Worm (Caenorhabditis elegans) whole organism, L4 larva: Measurements from ENCODE around the gene pgph-1.

Experiments used
- F37D6.2 ChIP-seq: sonication (generic microtip); optimal IDR thresholded peaks from 2 replicates; lab custom pipeline; 2016; ENCODE audit warnings: mild to moderate bottlenecking, missing genetic modification characterization, missing compliant biosample characterization
- F44E2.7 ChIP-seq: fragments of 200-800 bp; sonication (Bioruptor generic); IDR thresholded peaks from 2 replicates; pipeline ENCODE4 v2.1.2; 2022; ENCODE audit warnings: missing genetic modification characterization, missing compliant biosample characterization
- F49E8.2 ChIP-seq: sonication (generic microtip); optimal IDR thresholded peaks from 2 replicates; lab custom pipeline; 2016; ENCODE audit warnings: missing compliant biosample characterization, mild to moderate bottlenecking, missing genetic modification characterization, borderline replicate concordance
- R02D3.7 ChIP-seq: fragments of 150-350 bp; sonication (generic microtip); optimal IDR thresholded peaks from 3 replicates; lab custom pipeline; 2014; ENCODE audit warnings: missing biosample characterization, missing genetic modification characterization
- T26A8.4 ChIP-seq: fragments of 200-800 bp; sonication (Bioruptor generic); IDR thresholded peaks from 2 replicates; pipeline ENCODE4 v1.3.6; 2022; ENCODE audit warnings: missing genetic modification characterization, missing compliant biosample characterization
- Y48G9A.11 ChIP-seq: fragments of 200-800 bp; sonication (Bioruptor generic); IDR thresholded peaks from 2 replicates; pipeline ENCODE4 v1.3.6; 2022; ENCODE audit warnings: missing genetic modification reagents, missing genetic modification characterization, missing compliant biosample characterization
- Y5F2A.4 ChIP-seq: fragments of 200-800 bp; sonication (Bioruptor generic); optimal IDR thresholded peaks from 2 replicates; lab custom pipeline; 2018; ENCODE audit warnings: mild to moderate bottlenecking, missing genetic modification characterization, missing compliant biosample characterization
- aha-1 ChIP-seq: fragments of 150-350 bp; peaks from one replicate; lab custom pipeline; 2014; ENCODE audit warnings: missing biosample characterization, missing genetic modification characterization
- aly-2 ChIP-seq: sonication (generic microtip); optimal IDR thresholded peaks from 2 replicates; lab custom pipeline; 2018; ENCODE audit warnings: missing biosample characterization, missing genetic modification characterization
- ama-1 ChIP-seq: fragments of 150-350 bp; optimal IDR thresholded peaks from 2 replicates; lab custom pipeline; 2014; ENCODE audit warnings: inconsistent platforms, mixed read lengths
- ceh-20 ChIP-seq: fragments of 200-800 bp; sonication (Bioruptor generic); IDR thresholded peaks from 2 replicates; pipeline ENCODE4 v1.3.6; 2022; ENCODE audit warnings: missing genetic modification reagents, missing genetic modification characterization, missing compliant biosample characterization
- ceh-28 ChIP-seq: fragments of 150-350 bp; optimal IDR thresholded peaks from 2 replicates; lab custom pipeline; 2014; ENCODE audit warnings: missing biosample characterization, missing genetic modification reagents, missing genetic modification characterization
- ceh-44 ChIP-seq: fragments of 200-800 bp; sonication (Bioruptor generic); IDR thresholded peaks from 2 replicates; pipeline ENCODE4 v1.3.6; 2022; ENCODE audit warnings: missing genetic modification reagents, missing genetic modification characterization, missing compliant biosample characterization
- cey-2 ChIP-seq: sonication (generic microtip); optimal IDR thresholded peaks from 3 replicates; lab custom pipeline; 2017; ENCODE audit warnings: missing genetic modification characterization, mild to moderate bottlenecking, missing compliant biosample characterization, antibody characterized with exemption, borderline replicate concordance; ENCODE audit not compliant: insufficient read depth
- ctbp-1 ChIP-seq: fragments of 200-800 bp; sonication (Bioruptor generic); IDR thresholded peaks from 2 replicates; pipeline ENCODE4 v1.3.6; 2022; ENCODE audit warnings: missing genetic modification reagents, missing genetic modification characterization, missing compliant biosample characterization
- daf-16 ChIP-seq, 3 experiments: sonication (generic microtip); optimal IDR thresholded peaks; 2 replicates each; lab custom pipeline; 2016 to 2017; ENCODE audit warnings: missing genetic modification characterization in 3 of 3, missing genetic modification reagents in 3 of 3, mild to moderate bottlenecking in 2 of 3, missing compliant biosample characterization in 2 of 3, missing biosample characterization in 1 of 3, moderate library complexity in 1 of 3
- dmd-8 ChIP-seq: fragments of 200-800 bp; sonication (Bioruptor generic); IDR thresholded peaks from 2 replicates; pipeline ENCODE4 v1.3.6; 2022; ENCODE audit warnings: missing genetic modification characterization, missing compliant biosample characterization
- dmd-9 ChIP-seq: fragments of 200-800 bp; sonication (Bioruptor generic); IDR thresholded peaks from 2 replicates; pipeline ENCODE4 v1.3.6; 2022; ENCODE audit warnings: missing genetic modification reagents, missing genetic modification characterization, missing compliant biosample characterization
- dpl-1 ChIP-seq: fragments of 150-350 bp; optimal IDR thresholded peaks from 2 replicates; lab custom pipeline; 2014; ENCODE audit warnings: missing biosample characterization, missing genetic modification reagents, missing genetic modification characterization
- dve-1 ChIP-seq: sonication (generic microtip); optimal IDR thresholded peaks from 2 replicates; lab custom pipeline; 2017; ENCODE audit warnings: antibody characterized with exemption, mild to moderate bottlenecking, missing genetic modification characterization, missing compliant biosample characterization; ENCODE audit not compliant: insufficient read depth
- hlh-11 ChIP-seq: fragments of 200-800 bp; sonication (Bioruptor generic); optimal IDR thresholded peaks from 2 replicates; lab custom pipeline; 2018; ENCODE audit warnings: mild to moderate bottlenecking, missing genetic modification characterization, missing compliant biosample characterization
- hlh-30 ChIP-seq: sonication (generic microtip); optimal IDR thresholded peaks from 2 replicates; lab custom pipeline; 2017; ENCODE audit warnings: antibody characterized with exemption, mild to moderate bottlenecking, missing genetic modification characterization, missing compliant biosample characterization; ENCODE audit not compliant: insufficient read depth
- hmg-1.1 ChIP-seq: fragments of 200-800 bp; sonication (Bioruptor generic); IDR thresholded peaks from 2 replicates; pipeline ENCODE4 v1.3.6; 2022; ENCODE audit warnings: missing genetic modification reagents, missing genetic modification characterization, missing compliant biosample characterization
- jun-1 ChIP-seq: fragments of 150-350 bp; optimal IDR thresholded peaks from 2 replicates; lab custom pipeline; 2014; ENCODE audit warnings: missing biosample characterization, missing genetic modification reagents, missing genetic modification characterization
- lin-1 ChIP-seq: fragments of 200-800 bp; sonication (Bioruptor generic); IDR thresholded peaks from 2 replicates; pipeline ENCODE4 v1.3.6; 2022; ENCODE audit warnings: missing genetic modification reagents, missing genetic modification characterization, missing compliant biosample characterization
- lin-13 ChIP-seq: fragments of 150-350 bp; optimal IDR thresholded peaks from 2 replicates; lab custom pipeline; 2014; ENCODE audit warnings: missing biosample characterization, missing genetic modification reagents, missing genetic modification characterization
- lin-29 ChIP-seq: fragments of 200-800 bp; sonication (Bioruptor generic); IDR thresholded peaks from 2 replicates; pipeline ENCODE4 v1.3.6; 2022; ENCODE audit warnings: missing genetic modification reagents, missing genetic modification characterization, missing compliant biosample characterization
- lir-3 ChIP-seq: sonication (generic microtip); optimal IDR thresholded peaks from 2 replicates; lab custom pipeline; 2016; ENCODE audit warnings: mild to moderate bottlenecking, missing genetic modification characterization, missing compliant biosample characterization
- madf-9 ChIP-seq: fragments of 200-800 bp; sonication (Bioruptor generic); conservative IDR thresholded peaks from 2 replicates; pipeline ENCODE4 v1.3.6; 2022; ENCODE audit warnings: missing genetic modification reagents, missing genetic modification characterization, missing compliant biosample characterization
- mdt-29 ChIP-seq: fragments of 200-800 bp; sonication (Bioruptor generic); IDR thresholded peaks from 2 replicates; pipeline ENCODE4 v1.3.6; 2022; ENCODE audit warnings: missing genetic modification reagents, missing genetic modification characterization, missing compliant biosample characterization
- mxl-3 ChIP-seq: fragments of 200-800 bp; sonication (Bioruptor generic); optimal IDR thresholded peaks from 2 replicates; lab custom pipeline; 2018; ENCODE audit warnings: mild to moderate bottlenecking, missing genetic modification characterization, missing compliant biosample characterization
- nhr-102 ChIP-seq: sonication (generic microtip); optimal IDR thresholded peaks from 2 replicates; lab custom pipeline; 2016; ENCODE audit warnings: mild to moderate bottlenecking, missing genetic modification characterization, moderate library complexity, missing compliant biosample characterization
- nhr-111 ChIP-seq: fragments of 200-800 bp; sonication (Bioruptor generic); optimal IDR thresholded peaks from 2 replicates; lab custom pipeline; 2018; ENCODE audit warnings: mild to moderate bottlenecking, missing genetic modification characterization, missing compliant biosample characterization
- nhr-42 ChIP-seq: fragments of 200-800 bp; sonication (Bioruptor generic); IDR thresholded peaks from 2 replicates; pipeline ENCODE4 v1.3.6; 2022; ENCODE audit warnings: missing genetic modification characterization, missing compliant biosample characterization
- nhr-77 ChIP-seq: fragments of 150-350 bp; optimal IDR thresholded peaks from 2 replicates; lab custom pipeline; 2014; ENCODE audit warnings: missing biosample characterization, missing genetic modification characterization
- pha-4 ChIP-seq, 2 experiments: fragments of 150-350 bp in 1 of 2; fragments of 200-800 bp in 1 of 2; sonication (Bioruptor generic) in 1 of 2; IDR thresholded peaks in 1 of 2; optimal IDR thresholded peaks in 1 of 2; 2 replicates each; pipeline versions ENCODE4 v1.3.6 to Lab custom; 2014 to 2022; ENCODE audit warnings: missing genetic modification characterization in 2 of 2, missing genetic modification reagents in 2 of 2, missing biosample characterization in 1 of 2, missing compliant biosample characterization in 1 of 2
- pqm-1 ChIP-seq: sonication (generic microtip); optimal IDR thresholded peaks from 2 replicates; lab custom pipeline; 2017; ENCODE audit warnings: missing biosample characterization, missing genetic modification characterization
- set-16 ChIP-seq: fragments of 200-800 bp; sonication (Bioruptor generic); IDR thresholded peaks from 2 replicates; pipeline ENCODE4 v1.3.6; 2022; ENCODE audit warnings: missing genetic modification reagents, missing genetic modification characterization, missing compliant biosample characterization
- snpc-1.2 ChIP-seq: fragments of 200-800 bp; sonication (Bioruptor generic); IDR thresholded peaks from 2 replicates; pipeline ENCODE4 v1.3.6; 2022; ENCODE audit warnings: missing genetic modification reagents, missing genetic modification characterization, missing compliant biosample characterization
- spr-1 ChIP-seq: sonication (generic microtip); optimal IDR thresholded peaks from 2 replicates; lab custom pipeline; 2016; ENCODE audit warnings: mild to moderate bottlenecking, missing genetic modification characterization, missing compliant biosample characterization
- spr-3 ChIP-seq: fragments of 200-800 bp; sonication (Bioruptor generic); optimal IDR thresholded peaks from 2 replicates; lab custom pipeline; 2018; ENCODE audit warnings: mild to moderate bottlenecking, missing genetic modification characterization, missing compliant biosample characterization
- tag-97 ChIP-seq: fragments of 200-800 bp; sonication (Bioruptor generic); IDR thresholded peaks from 2 replicates; pipeline ENCODE4 v1.3.6; 2022; ENCODE audit warnings: missing genetic modification characterization, missing compliant biosample characterization
- tra-1 ChIP-seq: fragments of 200-800 bp; sonication (Bioruptor generic); IDR thresholded peaks from 2 replicates; pipeline ENCODE4 v1.3.6; 2022; ENCODE audit warnings: missing genetic modification reagents, missing genetic modification characterization, missing compliant biosample characterization
- unc-130 ChIP-seq: sonication (generic microtip); optimal IDR thresholded peaks from 2 replicates; lab custom pipeline; 2016; ENCODE audit warnings: missing genetic modification reagents, missing genetic modification characterization, missing compliant biosample characterization
- zfp-2 ChIP-seq: sonication (generic microtip); optimal IDR thresholded peaks from 2 replicates; lab custom pipeline; 2016; ENCODE audit warnings: mild to moderate bottlenecking, missing genetic modification characterization, missing compliant biosample characterization
- zip-11 ChIP-seq: fragments of 200-800 bp; sonication (Bioruptor generic); IDR thresholded peaks from 2 replicates; pipeline ENCODE4 v1.3.6; 2022; ENCODE audit warnings: missing genetic modification characterization, missing compliant biosample characterization
- ztf-11 ChIP-seq: fragments of 150-350 bp; optimal IDR thresholded peaks from 2 replicates; lab custom pipeline; 2014; ENCODE audit warnings: missing biosample characterization, missing genetic modification characterization
- ztf-7 ChIP-seq: fragments of 150-350 bp; optimal IDR thresholded peaks from 2 replicates; lab custom pipeline; 2014; ENCODE audit warnings: missing biosample characterization, missing genetic modification characterization

The pgph-1 gene

ce11 chrV:5790497-5791280 is 37.4 kb upstream of the pgph-1 start, which contains the start of the genes nhr-142 and F44E7.9:
Gene nhr-142, minus strand, starts transcription at chrV:5790553.
Gene F44E7.9, plus strand, starts transcription at chrV:5791230.
- peak; percentile 58 for TF ChIP-seq tra-1 (GFP tag; lab: Robert Waterston, UW)
- TF ChIP-seq ztf-7 (tag; lab: Kevin White, UChicago) = peak; percentile 80
- peak; percentile 59 for TF ChIP-seq hlh-30 (tag; lab: Kevin White, UChicago)
- TF ChIP-seq dve-1 (tag; lab: Kevin White, UChicago) = peak; percentile 82
- TF ChIP-seq ceh-20 (GFP tag; lab: Robert Waterston, UW) = peak; percentile 78
- no peak for TF ChIP-seq daf-16 (GFP tag; optimal IDR thresholded peaks at IDR 0.05; lab: Kevin White, UChicago)
- TF ChIP-seq daf-16 (tag; optimal IDR thresholded peaks at IDR 0.05; lab: Kevin White, UChicago) = peak; percentile 49
- no peak for TF ChIP-seq F49E8.2 (tag; lab: Kevin White, UChicago)
- peak; percentile 82 for TF ChIP-seq hmg-1.1 (GFP tag; lab: Robert Waterston, UW)
- TF ChIP-seq Y5F2A.4 (GFP tag; lab: Kevin White, UChicago) = no peak
- no peak for TF ChIP-seq ama-1 (lab: Kevin White, UChicago)
- TF ChIP-seq nhr-42 = peak; percentile 34; the same call in 1 of the 2 replicates
- TF ChIP-seq jun-1 (tag; lab: Kevin White, UChicago) = peak; percentile 21
- peak; percentile 66 for TF ChIP-seq madf-9 (GFP tag; lab: Robert Waterston, UW)
- 0 out of 2 replicates have a peak, but pooled peaks have one; percentile 41 for TF ChIP-seq lin-1 (GFP tag; lab: Robert Waterston, UW)
- peak; percentile 75 for TF ChIP-seq unc-130 (GFP tag; lab: Kevin White, UChicago)
- no peak for TF ChIP-seq nhr-111 (GFP tag; lab: Kevin White, UChicago)
- peak; percentile 80 for TF ChIP-seq hlh-11 (tag; lab: Kevin White, UChicago)
- TF ChIP-seq dmd-8 (GFP tag; lab: Robert Waterston, UW) = no peak
- peak; percentile 61 for TF ChIP-seq F37D6.2
- peak; percentile 16 for TF ChIP-seq pqm-1 (tag; lab: Kevin White, UChicago)
- peak; percentile 80 for TF ChIP-seq lin-13 (GFP tag; lab: Kevin White, UChicago)
- peak; percentile 84 for TF ChIP-seq T26A8.4 (GFP tag; lab: Robert Waterston, UW)
- peak; percentile 70 for TF ChIP-seq spr-3 (GFP tag; lab: Kevin White, UChicago)
- peak; percentile 66 for TF ChIP-seq snpc-1.2
- no peak for TF ChIP-seq ztf-11 (tag; lab: Kevin White, UChicago)
- TF ChIP-seq lin-29 (GFP tag; lab: Robert Waterston, UW) = 0 out of 2 replicates have a peak, but pooled peaks have one; percentile 52
- peak; percentile 96 for TF ChIP-seq aha-1 (tag; lab: Kevin White, UChicago)
- peak; percentile 83 for TF ChIP-seq spr-1 (tag; lab: Kevin White, UChicago)
- no peak for TF ChIP-seq cey-2
- TF ChIP-seq zfp-2 (tag; lab: Kevin White, UChicago) = peak; percentile 27
- no peak for TF ChIP-seq F44E2.7
- TF ChIP-seq lir-3 (tag; lab: Kevin White, UChicago) = peak; percentile 2
- TF ChIP-seq mdt-29 (GFP tag; lab: Robert Waterston, UW) = no peak
- peak; percentile 83 for TF ChIP-seq dpl-1 (GFP tag; lab: Kevin White, UChicago)
- TF ChIP-seq Y48G9A.11 = peak; percentile 47; the same call in 1 of the 2 replicates
- peak; percentile 84 for TF ChIP-seq nhr-77
- peak; percentile 67 for TF ChIP-seq ctbp-1 (GFP tag; lab: Robert Waterston, UW)
- no peak for TF ChIP-seq mxl-3
- no peak for TF ChIP-seq zip-11 (GFP tag; lab: Robert Waterston, UW)
- peak; percentile 71 for TF ChIP-seq pha-4 (GFP tag; IDR thresholded peaks at IDR 0.05; lab: Robert Waterston, UW)
- no peak for TF ChIP-seq pha-4 (tag; optimal IDR thresholded peaks at IDR 0.05; lab: Kevin White, UChicago)
- TF ChIP-seq R02D3.7 (tag; lab: Kevin White, UChicago) = no peak
- TF ChIP-seq nhr-102 (tag; lab: Kevin White, UChicago) = peak; percentile 92
- TF ChIP-seq set-16 (GFP tag; lab: Robert Waterston, UW) = no peak
- no peak for TF ChIP-seq tag-97 (GFP tag; lab: Robert Waterston, UW)
- peak; percentile 70; the same call in 1 of the 2 replicates for TF ChIP-seq dmd-9 (GFP tag; lab: Robert Waterston, UW)
- TF ChIP-seq ceh-44 (GFP tag; lab: Robert Waterston, UW) = peak; percentile 48; the same call in 1 of the 2 replicates
- no peak for TF ChIP-seq ceh-28 (tag; lab: Kevin White, UChicago)
- TF ChIP-seq aly-2 (tag; lab: Kevin White, UChicago) = no peak
